Fruit fly (Drosophila melanogaster) whole organism, wandering third instar larva: ENCODE measurements around the gene comm3.

Experiments used
- Abd-B ChIP-seq: fragments of >200 bp; optimal IDR thresholded peaks from 2 replicates; lab custom pipeline; 2017; ENCODE audit warnings: missing biosample characterization, missing genetic modification characterization
- CG32264 ChIP-seq: fragments of 200-800 bp; sonication (Bioruptor generic); optimal IDR thresholded peaks from 2 replicates; lab custom pipeline; 2016; ENCODE audit warnings: missing biosample characterization, missing genetic modification characterization
- CG9705 ChIP-seq: fragments of 200-800 bp; sonication (Bioruptor generic); optimal IDR thresholded peaks from 2 replicates; lab custom pipeline; 2018; ENCODE audit warnings: missing biosample characterization, mild to moderate bottlenecking, missing genetic modification characterization
- CrebA ChIP-seq: fragments of 200-800 bp; sonication (Bioruptor generic); optimal IDR thresholded peaks from 2 replicates; lab custom pipeline; 2016; ENCODE audit warnings: missing biosample characterization, mild to moderate bottlenecking, missing genetic modification characterization, borderline replicate concordance
- Dfd ChIP-seq: fragments of >200 bp; optimal IDR thresholded peaks from 2 replicates; lab custom pipeline; 2017; ENCODE audit warnings: missing biosample characterization, missing genetic modification characterization
- Dif ChIP-seq: fragments of 200-275, 200-300 bp; sonication (Bioruptor generic); optimal IDR thresholded peaks from 2 replicates; lab custom pipeline; 2018; ENCODE audit warnings: missing biosample characterization, missing genetic modification characterization; ENCODE audit not compliant: partially characterized antibody
- GATAd ChIP-seq: sonication (Bioruptor generic); optimal IDR thresholded peaks from 2 replicates; lab custom pipeline; 2016; ENCODE audit warnings: missing biosample characterization, missing genetic modification characterization
- HLH106 ChIP-seq: fragments of 200-800 bp; optimal IDR thresholded peaks from 3 replicates; lab custom pipeline; 2019; ENCODE audit warnings: missing biosample characterization, mild to moderate bottlenecking, missing genetic modification characterization, moderate library complexity
- Hnf4 ChIP-seq: fragments of 200-800 bp; sonication (Bioruptor generic); optimal IDR thresholded peaks from 2 replicates; lab custom pipeline; 2016; ENCODE audit warnings: missing biosample characterization, mild to moderate bottlenecking, missing genetic modification characterization
- Hr83 ChIP-seq: fragments of 200-300 bp; sonication (Bioruptor generic); optimal IDR thresholded peaks from 2 replicates; lab custom pipeline; 2016; ENCODE audit warnings: missing biosample characterization, mild to moderate bottlenecking, missing genetic modification characterization, moderate library complexity; ENCODE audit not compliant: poor library complexity, severe bottlenecking
- Jra ChIP-seq: sonication (Bioruptor generic); optimal IDR thresholded peaks from 2 replicates; lab custom pipeline; 2016; ENCODE audit warnings: missing biosample characterization, missing genetic modification characterization
- Myc ChIP-seq: fragments of >200 bp; optimal IDR thresholded peaks from 2 replicates; lab custom pipeline; 2017
- N ChIP-seq: fragments of >200 bp; optimal IDR thresholded peaks from 2 replicates; lab custom pipeline; 2018; ENCODE audit warnings: missing biosample characterization, missing external identifiers, missing genetic modification characterization
- Rel ChIP-seq, 2 experiments: fragments of 200-800 bp; sonication (Bioruptor generic) in 1 of 2; optimal IDR thresholded peaks; 2 replicates in 1 of 2; 3 replicates in 1 of 2; lab custom pipeline; 2016 to 2019; ENCODE audit warnings: mild to moderate bottlenecking in 2 of 2, missing biosample characterization in 2 of 2, missing genetic modification characterization in 2 of 2, moderate library complexity in 1 of 2
- Sp1 ChIP-seq: fragments of 200-800 bp; sonication (Bioruptor generic); optimal IDR thresholded peaks from 3 replicates; lab custom pipeline; 2019; ENCODE audit warnings: missing biosample characterization, mild to moderate bottlenecking, missing genetic modification characterization, moderate library complexity
- Vsx2 ChIP-seq: fragments of 200-300, 225-300 bp; sonication (Bioruptor generic); optimal IDR thresholded peaks from 2 replicates; lab custom pipeline; 2018; ENCODE audit warnings: missing biosample characterization, missing genetic modification characterization; ENCODE audit not compliant: partially characterized antibody
- br ChIP-seq: fragments of 200-800 bp; sonication (Bioruptor generic); optimal IDR thresholded peaks from 2 replicates; lab custom pipeline; 2016; ENCODE audit warnings: missing biosample characterization, missing genetic modification characterization
- brk ChIP-seq: fragments of 200-800 bp; sonication (Bioruptor generic); optimal IDR thresholded peaks from 2 replicates; lab custom pipeline; 2016; ENCODE audit warnings: missing biosample characterization, mild to moderate bottlenecking, missing genetic modification characterization
- dl ChIP-seq, 2 experiments: fragments of 175-275, 200-275 bp in 1 of 2; fragments of 200-275 bp in 1 of 2; sonication (Bioruptor generic); optimal IDR thresholded peaks; lab custom pipeline; 2018; ENCODE audit warnings: mild to moderate bottlenecking in 2 of 2, missing biosample characterization in 2 of 2, missing genetic modification characterization in 2 of 2, moderate library complexity in 2 of 2; ENCODE audit not compliant: partially characterized antibody in 2 of 2, insufficient read depth in 1 of 2
- dmrt93B ChIP-seq: fragments of 200-800 bp; sonication (Bioruptor generic); optimal IDR thresholded peaks from 2 replicates; lab custom pipeline; 2018; ENCODE audit warnings: missing biosample characterization, mild to moderate bottlenecking, missing genetic modification characterization
- ey ChIP-seq: fragments of 200-800 bp; sonication (Bioruptor generic); optimal IDR thresholded peaks from 2 replicates; lab custom pipeline; 2016; ENCODE audit warnings: missing biosample characterization, missing genetic modification characterization
- foxo ChIP-seq, 2 experiments: fragments of 200-800 bp; sonication (Bioruptor generic); optimal IDR thresholded peaks; 2 replicates in 1 of 2; 3 replicates in 1 of 2; lab custom pipeline; 2016 to 2017; ENCODE audit warnings: missing biosample characterization in 2 of 2, missing genetic modification characterization in 2 of 2
- fru ChIP-seq: fragments of 200-800 bp; sonication (Bioruptor generic); optimal IDR thresholded peaks from 3 replicates; lab custom pipeline; 2016; ENCODE audit warnings: missing biosample characterization, mild to moderate bottlenecking, missing genetic modification characterization
- h ChIP-seq: fragments of 200-800 bp; sonication (Bioruptor generic); optimal IDR thresholded peaks from 3 replicates; lab custom pipeline; 2016; ENCODE audit warnings: missing biosample characterization, mild to moderate bottlenecking, missing genetic modification characterization
- jim ChIP-seq: fragments of 175-275, 200-325 bp; sonication (Bioruptor generic); optimal IDR thresholded peaks from 2 replicates; lab custom pipeline; 2016; ENCODE audit warnings: missing biosample characterization, mild to moderate bottlenecking, missing genetic modification characterization
- lola ChIP-seq: fragments of >200 bp; optimal IDR thresholded peaks from 2 replicates; lab custom pipeline; 2017; ENCODE audit warnings: missing biosample characterization, missing genetic modification characterization
- pan ChIP-seq: fragments of >200 bp; optimal IDR thresholded peaks from 2 replicates; lab custom pipeline; 2017
- psq ChIP-seq: fragments of 200-800 bp; sonication (Bioruptor generic); optimal IDR thresholded peaks from 3 replicates; lab custom pipeline; 2017; ENCODE audit warnings: missing biosample characterization, mild to moderate bottlenecking, missing genetic modification characterization, moderate library complexity
- rgr ChIP-seq: fragments of 200-800 bp; sonication (Bioruptor generic); optimal IDR thresholded peaks from 3 replicates; lab custom pipeline; 2016; ENCODE audit warnings: missing biosample characterization, mild to moderate bottlenecking, missing genetic modification characterization
- sage ChIP-seq: fragments of 200-800 bp; sonication (Bioruptor generic); optimal IDR thresholded peaks from 2 replicates; lab custom pipeline; 2016; ENCODE audit warnings: missing biosample characterization, mild to moderate bottlenecking, missing genetic modification characterization
- sv ChIP-seq: fragments of 200-800 bp; sonication (Bioruptor generic); optimal IDR thresholded peaks from 3 replicates; lab custom pipeline; 2016; ENCODE audit warnings: missing biosample characterization, missing genetic modification characterization
- tai ChIP-seq: sonication (Bioruptor generic); optimal IDR thresholded peaks from 2 replicates; lab custom pipeline; 2016; ENCODE audit warnings: missing biosample characterization, missing genetic modification characterization
- usp ChIP-seq: fragments of >200 bp; optimal IDR thresholded peaks from 2 replicates; lab custom pipeline; 2017; ENCODE audit warnings: missing biosample characterization, missing genetic modification characterization
- woc ChIP-seq: sonication (Bioruptor generic); optimal IDR thresholded peaks from 2 replicates; lab custom pipeline; 2016; ENCODE audit warnings: missing biosample characterization, mild to moderate bottlenecking, missing genetic modification characterization

comm3 gene

dm6 chr3L:15604979-15605378, 42.6 kb downstream of the comm3 start:
- TF ChIP-seq dmrt93B (GFP tag; lab: Kevin White, UChicago) (no peak), fru (GFP tag; lab: Kevin White, UChicago) (no peak), woc (GFP tag; lab: Kevin White, UChicago) (no peak), Dfd (GFP tag; lab: Kevin White, UChicago) (peak; percentile 94), GATAd (no peak), Jra (no peak)

dm6 chr3L:15600051-15600450, 47.5 kb downstream of the comm3 start:
- TF ChIP-seq ey (GFP tag; lab: Kevin White, UChicago), result no peak
- TF ChIP-seq jim (GFP tag; lab: Kevin White, UChicago), result no peak
- TF ChIP-seq GATAd, result no peak
- no peak for TF ChIP-seq rgr (GFP tag; lab: Kevin White, UChicago)
- TF ChIP-seq Dfd (GFP tag; lab: Kevin White, UChicago), result no peak
- no peak for TF ChIP-seq pan (lab: Kevin White, UChicago)
- TF ChIP-seq usp (GFP tag; lab: Kevin White, UChicago), result no peak
- no peak for TF ChIP-seq woc (GFP tag; lab: Kevin White, UChicago)
- TF ChIP-seq CG32264 (GFP tag; lab: Kevin White, UChicago), result no peak
- no peak for TF ChIP-seq sage (GFP tag; lab: Kevin White, UChicago)
- no peak for TF ChIP-seq foxo (GFP tag; optimal IDR thresholded peaks at IDR 0.05; lab: Kevin White, UChicago)
- TF ChIP-seq Dif, result no peak
- no peak for TF ChIP-seq Abd-B (GFP tag; lab: Kevin White, UChicago)
- TF ChIP-seq Sp1, result no peak
- TF ChIP-seq dmrt93B (GFP tag; lab: Kevin White, UChicago), result no peak

- TF ChIP-seq sv (GFP tag; lab: Kevin White, UChicago), result no peak
- TF ChIP-seq CrebA, result no peak
- no peak for TF ChIP-seq lola
- TF ChIP-seq ey (GFP tag; lab: Kevin White, UChicago), result no peak
- no peak for TF ChIP-seq CG9705 (GFP tag; lab: Kevin White, UChicago)
- TF ChIP-seq psq (GFP tag; lab: Kevin White, UChicago), result no peak
- no peak for TF ChIP-seq N (GFP tag; lab: Kevin White, UChicago)
- TF ChIP-seq, all 38 proteins: peak for 0
Measured at dm6 chr3L:15599190-15599589, 48.4 kb downstream of the comm3 start.

dm6 chr3L:15597945-15598344, 49.6 kb downstream of the comm3 start:
- TF ChIP-seq Jra (no peak), brk (GFP tag; lab: Kevin White, UChicago) (no peak), Sp1 (no peak), N (GFP tag; lab: Kevin White, UChicago) (no peak), CrebA (no peak), HLH106 (tag; lab: Kevin White, UChicago) (no peak), Hr83 (GFP tag; lab: Kevin White, UChicago) (no peak), br (GFP tag; lab: Kevin White, UChicago) (no peak), woc (GFP tag; lab: Kevin White, UChicago) (no peak), usp (GFP tag; lab: Kevin White, UChicago) (no peak), h (no peak), Myc (no peak), Hnf4 (GFP tag; lab: Kevin White, UChicago) (no peak), CG9705 (GFP tag; lab: Kevin White, UChicago) (no peak), GATAd (no peak)

- TF ChIP-seq dl (GFP tag; optimal IDR thresholded peaks at IDR 0.05; lab: Kevin White, UChicago; ENCODE audit: insufficient read depth in 1 of 2, partially characterized antibody in 2 of 2), result no peak
- TF ChIP-seq sv (GFP tag; lab: Kevin White, UChicago), result no peak
- peak; percentile 17 for TF ChIP-seq rgr (GFP tag; lab: Kevin White, UChicago)
- peak; percentile 12 for TF ChIP-seq h
- no peak for TF ChIP-seq N (GFP tag; lab: Kevin White, UChicago)
- TF ChIP-seq Sp1, result peak; percentile 17
- TF ChIP-seq Vsx2 (GFP tag; lab: Kevin White, UChicago), result no peak
- TF ChIP-seq Rel (GFP tag; optimal IDR thresholded peaks at IDR 0.05; lab: Kevin White, UChicago), result no peak
- peak; percentile 63 for TF ChIP-seq Rel (tag; optimal IDR thresholded peaks at IDR 0.05; lab: Kevin White, UChicago)
- TF ChIP-seq Hnf4 (GFP tag; lab: Kevin White, UChicago), result no peak
- TF ChIP-seq tai (GFP tag; lab: Kevin White, UChicago), result no peak
- no peak for TF ChIP-seq jim (GFP tag; lab: Kevin White, UChicago)
- TF ChIP-seq woc (GFP tag; lab: Kevin White, UChicago), result no peak
Measured at dm6 chr3L:15597037-15597785, 50.4 kb downstream of the comm3 start.
